Worm (Caenorhabditis elegans) whole organism, L1 larva: ENCODE data around the gene AH10.4.

Experiments used
- C16A3.4 ChIP-seq: fragments of 150-350 bp; optimal IDR thresholded peaks from 2 replicates; lab custom pipeline; 2014; ENCODE audit warnings: missing biosample characterization, missing genetic modification characterization
- F16B12.6 ChIP-seq: fragments of 150-350 bp; optimal IDR thresholded peaks from 2 replicates; lab custom pipeline; 2014; ENCODE audit warnings: missing biosample characterization, missing genetic modification characterization
- alr-1 ChIP-seq: fragments of 200-800 bp; sonication (Bioruptor generic); optimal IDR thresholded peaks from 2 replicates; lab custom pipeline; 2018; ENCODE audit warnings: borderline replicate concordance, mild to moderate bottlenecking, missing genetic modification characterization, missing compliant biosample characterization
- aly-2 ChIP-seq: fragments of 150-350 bp; optimal IDR thresholded peaks from 2 replicates; lab custom pipeline; 2014; ENCODE audit warnings: missing biosample characterization, missing genetic modification characterization
- ceh-63 ChIP-seq: fragments of 200-800 bp; sonication (Bioruptor generic); optimal IDR thresholded peaks from 2 replicates; lab custom pipeline; 2018; ENCODE audit warnings: mild to moderate bottlenecking, missing genetic modification characterization, missing compliant biosample characterization
- efl-1 ChIP-seq, 4 experiments: fragments of 150-350 bp; optimal IDR thresholded peaks in 3 of 4; peaks in 1 of 4; 1 replicate in 1 of 4; 2 replicates in 3 of 4; lab custom pipeline; 2014; ENCODE audit warnings: missing biosample characterization in 2 of 4, missing genetic modification characterization in 2 of 4, missing genetic modification reagents in 2 of 4
- elt-2 ChIP-seq: sonication (generic microtip); optimal IDR thresholded peaks from 2 replicates; lab custom pipeline; 2016; ENCODE audit warnings: missing genetic modification characterization, mild to moderate bottlenecking, inconsistent platforms, missing compliant biosample characterization, missing genetic modification reagents
- fkh-4 ChIP-seq: sonication (generic microtip); optimal IDR thresholded peaks from 2 replicates; lab custom pipeline; 2016; ENCODE audit warnings: missing compliant biosample characterization, missing genetic modification characterization, borderline replicate concordance
- fkh-8 ChIP-seq: sonication (generic microtip); optimal IDR thresholded peaks from 2 replicates; lab custom pipeline; 2016; ENCODE audit warnings: mild to moderate bottlenecking, missing genetic modification characterization, missing compliant biosample characterization
- lin-14 ChIP-seq: fragments of 200-800 bp; sonication (Bioruptor generic); optimal IDR thresholded peaks from 2 replicates; lab custom pipeline; 2018; ENCODE audit warnings: mild to moderate bottlenecking, missing genetic modification characterization, moderate library complexity, missing compliant biosample characterization
- lin-39 ChIP-seq: fragments of 150-350 bp; optimal IDR thresholded peaks from 2 replicates; lab custom pipeline; 2014; ENCODE audit warnings: missing biosample characterization, missing genetic modification reagents, missing genetic modification characterization
- mab-9 ChIP-seq: fragments of 200-800 bp; sonication (Bioruptor generic); IDR thresholded peaks from 2 replicates; pipeline ENCODE4 v1.3.6; 2022; ENCODE audit warnings: missing genetic modification reagents, missing genetic modification characterization, missing compliant biosample characterization
- nhr-11 ChIP-seq: fragments of 150-350 bp; optimal IDR thresholded peaks from 2 replicates; lab custom pipeline; 2014; ENCODE audit warnings: missing biosample characterization, missing genetic modification characterization
- nhr-77 ChIP-seq: fragments of 150-350 bp; optimal IDR thresholded peaks from 2 replicates; lab custom pipeline; 2014; ENCODE audit warnings: missing biosample characterization, missing genetic modification characterization
- pax-3 ChIP-seq: fragments of 200-800 bp; sonication (Bioruptor generic); optimal IDR thresholded peaks from 2 replicates; lab custom pipeline; 2018; ENCODE audit warnings: mild to moderate bottlenecking, missing genetic modification characterization, moderate library complexity, missing compliant biosample characterization
- rnt-1 ChIP-seq: sonication (generic microtip); optimal IDR thresholded peaks from 2 replicates; lab custom pipeline; 2016; ENCODE audit warnings: mild to moderate bottlenecking, missing genetic modification characterization, moderate library complexity, missing compliant biosample characterization
- snpc-4 ChIP-seq: fragments of 150-350 bp; optimal IDR thresholded peaks from 2 replicates; lab custom pipeline; 2014; ENCODE audit warnings: missing biosample characterization, missing genetic modification characterization
- sup-37 ChIP-seq: fragments of 200-800 bp; sonication (Bioruptor generic); optimal IDR thresholded peaks from 2 replicates; lab custom pipeline; 2018; ENCODE audit warnings: mild to moderate bottlenecking, missing genetic modification characterization, missing compliant biosample characterization
- swsn-7 ChIP-seq: sonication (generic microtip); optimal IDR thresholded peaks from 2 replicates; lab custom pipeline; 2016; ENCODE audit warnings: missing genetic modification characterization, missing compliant biosample characterization
- unc-130 ChIP-seq: fragments of 150-350 bp; optimal IDR thresholded peaks from 2 replicates; lab custom pipeline; 2017; ENCODE audit warnings: missing biosample characterization, missing genetic modification characterization, inconsistent platforms

The AH10.4 gene

ce11 chrV:14092403-14092802 is 45.3 kb downstream of the AH10.4 start, which contains the start of gene D1086.3 (continued):
- TF ChIP-seq nhr-77 (tag; lab: Kevin White, UChicago) (no peak), lin-39 (tag; lab: Kevin White, UChicago) (peak; percentile 75)

- peak; percentile 17 for TF ChIP-seq rnt-1 (tag; lab: Kevin White, UChicago)
- TF ChIP-seq C16A3.4 (tag; lab: Kevin White, UChicago) = no peak
- TF ChIP-seq elt-2 (tag; lab: Kevin White, UChicago) = no peak
- TF ChIP-seq unc-130 (tag; lab: Kevin White, UChicago) = peak; percentile 8
- no peak for TF ChIP-seq ceh-63 (GFP tag; lab: Kevin White, UChicago)
- TF ChIP-seq alr-1 = no peak
- TF ChIP-seq, all 84 proteins: peak for 2
Observed at ce11 chrV:14090309-14090967, 47.2 kb downstream of the AH10.4 start, which contains the start of the genes D1086.5 and him-5. TSS of gene D1086.5 (minus strand) at chrV:14090359. TSS of gene him-5 (plus strand) at chrV:14090426.

DNA sequence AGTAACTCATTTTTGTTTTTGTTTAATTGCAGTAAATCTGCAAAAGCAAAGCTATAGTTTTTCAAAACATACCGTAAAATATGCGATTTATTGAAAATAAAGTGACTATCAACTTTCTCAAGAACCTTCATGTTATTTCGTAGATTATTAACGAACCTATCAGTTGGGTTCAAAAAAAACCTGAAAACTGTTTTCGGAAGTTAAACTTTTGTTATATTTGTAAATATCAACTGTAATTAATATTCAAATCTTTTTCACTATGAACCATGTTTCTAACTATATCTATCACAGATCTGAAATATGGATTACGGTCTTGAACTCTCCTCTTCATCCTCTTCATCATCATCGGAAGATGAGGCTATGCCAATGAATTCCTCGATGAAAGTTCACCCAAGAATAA is 49.6 kb downstream of the AH10.4 start, which contains the start of gene D1086.19:
Gene D1086.19 (plus strand): TSS at position 301 of the 400 bp plus-strand sequence.
- no peak for TF ChIP-seq swsn-7
- TF ChIP-seq lin-14 (GFP tag; lab: Kevin White, UChicago) = no peak
- TF ChIP-seq ceh-63 (GFP tag; lab: Kevin White, UChicago) = no peak
- TF ChIP-seq fkh-4 (tag; lab: Kevin White, UChicago) = no peak
- no peak for TF ChIP-seq snpc-4 (tag; lab: Kevin White, UChicago)
- TF ChIP-seq F16B12.6 (tag; lab: Kevin White, UChicago) = no peak
- no peak for TF ChIP-seq mab-9
- TF ChIP-seq alr-1 = no peak
- no peak for TF ChIP-seq nhr-11 (tag; lab: Kevin White, UChicago)
- TF ChIP-seq fkh-8 (tag; lab: Kevin White, UChicago) = no peak
- TF ChIP-seq sup-37 = no peak
- TF ChIP-seq efl-1 (optimal IDR thresholded peaks at IDR 0.05; lab: Kevin White, UChicago) = no peak
- TF ChIP-seq efl-1 (GFP tag; optimal IDR thresholded peaks at IDR 0.05 in 1 of 2; lab: Kevin White, UChicago) = no peak
- TF ChIP-seq aly-2 = no peak
- no peak for TF ChIP-seq rnt-1 (tag; lab: Kevin White, UChicago)
- TF ChIP-seq pax-3 (tag; lab: Kevin White, UChicago) = no peak
